Worm (Caenorhabditis elegans): ENCODE data around the gene rimb-1.

Gene rimb-1

ce11 chrIII:1806183-1806798 lies 18.2 kb downstream of the rimb-1 start (continued):
- TF ChIP-seq F49E8.2 (tag; optimal IDR thresholded peaks at IDR 0.05; ENCODE audit: insufficient read depth) = no peak
- no peak for TF ChIP-seq somi-1 (GFP tag; optimal IDR thresholded peaks at IDR 0.05)
- no peak for TF ChIP-seq ceh-40 (GFP tag; IDR thresholded peaks at IDR 0.05)
- TF ChIP-seq ekl-4 (GFP tag; IDR thresholded peaks at IDR 0.05) = 0 out of 2 replicates have a peak, but pooled peaks have one; percentile 3
- no peak for TF ChIP-seq aptf-3 (GFP tag; IDR thresholded peaks at IDR 0.05)
- no peak for TF ChIP-seq ztf-22 (GFP tag; optimal IDR thresholded peaks at IDR 0.05)
- TF ChIP-seq F55B11.4 (tag; optimal IDR thresholded peaks at IDR 0.05; ENCODE audit: borderline replicate concordance, insufficient read depth) = no peak
- TF ChIP-seq tbx-9 (tag; optimal IDR thresholded peaks at IDR 0.05; ENCODE audit: borderline replicate concordance) = no peak
- no peak for TF ChIP-seq ccch-3 (GFP tag; optimal IDR thresholded peaks at IDR 0.05)
- TF ChIP-seq mcd-1 (GFP tag; IDR thresholded peaks at IDR 0.05) = 0 out of 2 replicates have a peak, but pooled peaks have one; percentile 33
- TF ChIP-seq egrh-3 (GFP tag; IDR thresholded peaks at IDR 0.05) = peak; percentile 90
- no peak for TF ChIP-seq ztf-28 (GFP tag; IDR thresholded peaks at IDR 0.05)
- TF ChIP-seq egl-44 (GFP tag; IDR thresholded peaks at IDR 0.05) = no peak
- no peak for TF ChIP-seq hlh-12 (tag; optimal IDR thresholded peaks at IDR 0.05)
- no peak for TF ChIP-seq hsf-1 (GFP tag; IDR thresholded peaks at IDR 0.05)
- TF ChIP-seq die-1 (tag; optimal IDR thresholded peaks at IDR 0.05) = no peak
- no peak for TF ChIP-seq nfya-2 (GFP tag; IDR thresholded peaks at IDR 0.05)
- TF ChIP-seq F37B4.10 (GFP tag; IDR thresholded peaks at IDR 0.05) = no peak

- TF ChIP-seq K11D2.4 (GFP tag; IDR thresholded peaks at IDR 0.05) = peak; percentile 59; the same call in 1 of the 2 replicates
Observed at ce11 chrIII:1807297-1807935, 19.3 kb downstream of the rimb-1 start.

- no peak for TF ChIP-seq ceh-100 (GFP tag; IDR thresholded peaks at IDR 0.05)
- peak; percentile 50 for TF ChIP-seq zfh-2 (GFP tag; conservative IDR thresholded peaks at IDR 0.05)
Observed at ce11 chrIII:1814285-1814684, 26.2 kb downstream of the rimb-1 start.

- no peak for TF ChIP-seq sea-2 (GFP tag; IDR thresholded peaks at IDR 0.05)
- no peak for TF ChIP-seq ekl-4 (GFP tag; IDR thresholded peaks at IDR 0.05)
- TF ChIP-seq hmg-1.2 (GFP tag; IDR thresholded peaks at IDR 0.05) = peak; percentile 6; the same call in 1 of the 2 replicates
- no peak for TF ChIP-seq K12H6.12 (tag; optimal IDR thresholded peaks at IDR 0.05)
Observed at ce11 chrIII:1818001-1818655, 30.0 kb downstream of the rimb-1 start, which contains the start of gene clp-4. clp-4 (minus strand) TSS chrIII:1818323.

ce11 chrIII:1819049-1819597 lies 31.0 kb downstream of the rimb-1 start:
- TF ChIP-seq let-526 (GFP tag; IDR thresholded peaks at IDR 0.05) (no peak), cebp-1 (GFP tag; IDR thresholded peaks at IDR 0.05) (peak; percentile 82), cebp-1 (tag; optimal IDR thresholded peaks at IDR 0.05) (peak; percentile 95), attf-5 (GFP tag; optimal IDR thresholded peaks at IDR 0.05) (peak; percentile 62), somi-1 (GFP tag; optimal IDR thresholded peaks at IDR 0.05) (peak; percentile 36), K12H6.12 (tag; optimal IDR thresholded peaks at IDR 0.05) (peak; percentile 6), snpc-3.4 (tag; optimal IDR thresholded peaks at IDR 0.05) (no peak), zfh-2 (GFP tag; conservative IDR thresholded peaks at IDR 0.05) (0 out of 2 replicates have a peak, but pooled peaks have one; percentile 27), hmg-1.2 (GFP tag; IDR thresholded peaks at IDR 0.05) (peak; percentile 67; the same call in 1 of the 2 replicates)

Data from whole organism, young adult.